Fruit fly (Drosophila melanogaster): Measurements from ENCODE around the gene dbe.

dbe gene

dm6 chr2L:866950-867744, 2.5 kb downstream of the dbe start (continued):
- peak; percentile 94 for TF ChIP-seq Ets21C (GFP tag; optimal IDR thresholded peaks at IDR 0.05)
- TF ChIP-seq Smox (GFP tag; optimal IDR thresholded peaks at IDR 0.05): peak; percentile 95
- TF ChIP-seq topi (GFP tag; optimal IDR thresholded peaks at IDR 0.05): peak; percentile 96
- TF ChIP-seq Hr38 (GFP tag; optimal IDR thresholded peaks at IDR 0.05): peak; percentile 80
- TF ChIP-seq Hr39 (GFP tag; optimal IDR thresholded peaks at IDR 0.05): peak; percentile 97
- TF ChIP-seq vri (GFP tag; optimal IDR thresholded peaks at IDR 0.05): peak; percentile 94
- peak; percentile 92 for TF ChIP-seq CG4318 (GFP tag; optimal IDR thresholded peaks at IDR 0.05)
- peak; percentile 78 for TF ChIP-seq spab (GFP tag; optimal IDR thresholded peaks at IDR 0.05)
- TF ChIP-seq CG3919 (GFP tag; optimal IDR thresholded peaks at IDR 0.05): peak; percentile 94
- TF ChIP-seq Sox15 (GFP tag; optimal IDR thresholded peaks at IDR 0.05): peak; percentile 92
- TF ChIP-seq CG6792 (GFP tag; optimal IDR thresholded peaks at IDR 0.05): peak; percentile 93
- peak; percentile 96 for TF ChIP-seq Hr4 (GFP tag; optimal IDR thresholded peaks at IDR 0.05)
- TF ChIP-seq net (GFP tag; optimal IDR thresholded peaks at IDR 0.05): peak; percentile 89
- peak; percentile 82 for TF ChIP-seq CG8319 (GFP tag; optimal IDR thresholded peaks at IDR 0.05)
- peak; percentile 83 for TF ChIP-seq fd59A (GFP tag; optimal IDR thresholded peaks at IDR 0.05)
- TF ChIP-seq svp (GFP tag): peak; percentile 98

dm6 chr2L:865851-866250, 3.8 kb downstream of the dbe start:
- TF ChIP-seq achi (GFP tag; optimal IDR thresholded peaks at IDR 0.05): peak; percentile 97
- peak; percentile 98 for TF ChIP-seq CG8119 (GFP tag; IDR thresholded peaks at IDR 0.05)
- TF ChIP-seq eg (GFP tag; IDR thresholded peaks at IDR 0.05): peak; percentile 98
- TF ChIP-seq CG1621 (tag; optimal IDR thresholded peaks at IDR 0.05): peak; percentile 94
- TF ChIP-seq topi (GFP tag; optimal IDR thresholded peaks at IDR 0.05): peak; percentile 97
- TF ChIP-seq fd85E (GFP tag; optimal IDR thresholded peaks at IDR 0.05): peak; percentile 90
- peak; percentile 88 for TF ChIP-seq CG9139 (GFP tag; optimal IDR thresholded peaks at IDR 0.05)
- peak; percentile 93 to 95 for TF ChIP-seq salr (GFP tag; optimal IDR thresholded peaks at IDR 0.05)
- TF ChIP-seq svp (GFP tag): peak; percentile 100
- peak; percentile 97 for TF ChIP-seq cyc (GFP tag; optimal IDR thresholded peaks at IDR 0.05)
- TF ChIP-seq esn (GFP tag; optimal IDR thresholded peaks at IDR 0.05): peak; percentile 98
- peak; percentile 99 for TF ChIP-seq Eip78C (GFP tag)
- TF ChIP-seq CG6792 (GFP tag; optimal IDR thresholded peaks at IDR 0.05): peak; percentile 98
- peak; percentile 97 for TF ChIP-seq Sox15 (GFP tag; optimal IDR thresholded peaks at IDR 0.05)
- TF ChIP-seq CG31627 (GFP tag; optimal IDR thresholded peaks at IDR 0.05): peak; percentile 98
- TF ChIP-seq CG11902 (GFP tag; optimal IDR thresholded peaks at IDR 0.05): peak; percentile 97
- TF ChIP-seq CG8632 (GFP tag; optimal IDR thresholded peaks at IDR 0.05): peak; percentile 96
- peak; percentile 93 for TF ChIP-seq Eip93F (GFP tag; optimal IDR thresholded peaks at IDR 0.05)
- TF ChIP-seq CG8319 (GFP tag; optimal IDR thresholded peaks at IDR 0.05): peak; percentile 97
- TF ChIP-seq Smox (GFP tag; optimal IDR thresholded peaks at IDR 0.05): peak; percentile 96
- TF ChIP-seq Gug (GFP tag; IDR thresholded peaks at IDR 0.05): peak; percentile 94
- TF ChIP-seq CG3919 (GFP tag; optimal IDR thresholded peaks at IDR 0.05): peak; percentile 99
- peak; percentile 97 for TF ChIP-seq OdsH (GFP tag; optimal IDR thresholded peaks at IDR 0.05)
- TF ChIP-seq CG32006 (GFP tag; optimal IDR thresholded peaks at IDR 0.05): peak; percentile 97
- TF ChIP-seq CG11762 (GFP tag; optimal IDR thresholded peaks at IDR 0.05; ENCODE audit: insufficient read depth): peak; percentile 94
- peak; percentile 72 for TF ChIP-seq Hr38 (GFP tag; optimal IDR thresholded peaks at IDR 0.05)
- TF ChIP-seq CG3032 (tag; optimal IDR thresholded peaks at IDR 0.05): peak; percentile 95
- TF ChIP-seq CG4318 (GFP tag; optimal IDR thresholded peaks at IDR 0.05): peak; percentile 95
- TF ChIP-seq CG6163 (GFP tag; IDR thresholded peaks at IDR 0.05): peak; percentile 99
- TF ChIP-seq Eip75B (GFP tag; optimal IDR thresholded peaks at IDR 0.05): peak; percentile 98
- peak; percentile 92 for TF ChIP-seq fd59A (GFP tag; optimal IDR thresholded peaks at IDR 0.05)
- TF ChIP-seq CG6854 (GFP tag; optimal IDR thresholded peaks at IDR 0.05): peak; percentile 88
- TF ChIP-seq CG11294 (GFP tag; IDR thresholded peaks at IDR 0.05): peak; percentile 94
- peak; percentile 90 for TF ChIP-seq Blimp-1 (GFP tag; optimal IDR thresholded peaks at IDR 0.05)
- peak; percentile 98 for TF ChIP-seq pdm3 (GFP tag; optimal IDR thresholded peaks at IDR 0.05)
- TF ChIP-seq Ets96B (tag; optimal IDR thresholded peaks at IDR 0.05): peak; percentile 93
- peak; percentile 87 to 93 for TF ChIP-seq ss (GFP tag; optimal IDR thresholded peaks at IDR 0.05)
- peak; percentile 94 for TF ChIP-seq CG7368 (GFP tag; optimal IDR thresholded peaks at IDR 0.05)
- peak; percentile 98 for TF ChIP-seq CG15336 (GFP tag; IDR thresholded peaks at IDR 0.05)
- TF ChIP-seq lz (GFP tag; optimal IDR thresholded peaks at IDR 0.05): peak; percentile 98
- TF ChIP-seq fkh (GFP tag; optimal IDR thresholded peaks at IDR 0.05): peak; percentile 83
- peak; percentile 93 for TF ChIP-seq spab (GFP tag; optimal IDR thresholded peaks at IDR 0.05)
